Worm (Caenorhabditis elegans): Measurements from ENCODE around the gene nas-31.

Gene nas-31

ce11 chrV:10921747-10922146 is at the start of gene nas-31:
TSS of gene nas-31 (minus strand) at chrV:10921847.
- TF ChIP-seq ztf-4 (tag; optimal IDR thresholded peaks at IDR 0.05) (no peak), ZK546.5 (tag; optimal IDR thresholded peaks at IDR 0.05) (no peak), sem-4 (tag; optimal IDR thresholded peaks at IDR 0.05) (no peak), ama-1 (optimal IDR thresholded peaks at IDR 0.05) (no peak), sma-3 (GFP tag; optimal IDR thresholded peaks at IDR 0.05) (no peak), peb-1 (tag; optimal IDR thresholded peaks at IDR 0.05) (no peak), nhr-21 (tag; optimal IDR thresholded peaks at IDR 0.05) (no peak), mbf-1 (tag; optimal IDR thresholded peaks at IDR 0.05) (no peak), nhr-129 (tag; optimal IDR thresholded peaks at IDR 0.05) (no peak), unc-39 (tag; optimal IDR thresholded peaks at IDR 0.05) (no peak), skn-1 (tag; optimal IDR thresholded peaks at IDR 0.05) (no peak), lin-11 (tag; optimal IDR thresholded peaks at IDR 0.05) (no peak), ceh-16 (tag; optimal IDR thresholded peaks at IDR 0.05) (no peak), nhr-77 (tag; optimal IDR thresholded peaks at IDR 0.05) (no peak)

DNA sequence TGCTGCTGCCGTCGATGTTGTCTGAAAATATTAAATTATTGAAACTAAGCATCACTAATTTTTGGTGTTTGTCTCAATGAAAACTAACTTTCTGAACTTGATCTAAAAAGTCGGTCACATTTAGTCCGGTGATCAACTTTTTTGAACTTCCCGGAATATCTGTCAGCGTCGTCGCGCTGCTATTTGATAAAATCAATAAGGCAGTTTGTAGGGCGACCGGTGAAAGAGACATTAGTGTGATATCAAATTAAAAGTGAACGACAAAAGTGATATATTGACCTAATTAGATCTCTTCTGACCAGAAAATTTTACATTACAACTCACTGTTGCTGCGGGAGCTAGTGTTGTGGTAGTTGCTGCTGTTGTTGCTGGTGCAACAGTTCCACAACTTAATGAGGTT is 49.3 kb upstream of the nas-31 start:
- no peak for TF ChIP-seq ztf-11 (tag; optimal IDR thresholded peaks at IDR 0.05)
- no peak for TF ChIP-seq mab-5 (tag; optimal IDR thresholded peaks at IDR 0.05)
- no peak for TF ChIP-seq egl-27 (tag; optimal IDR thresholded peaks at IDR 0.05)
- TF ChIP-seq zag-1 (tag; optimal IDR thresholded peaks at IDR 0.05) = no peak
- TF ChIP-seq nhr-25 (tag; optimal IDR thresholded peaks at IDR 0.05) = no peak
- TF ChIP-seq dmd-4 (tag; optimal IDR thresholded peaks at IDR 0.05) = no peak
- TF ChIP-seq lin-13 (GFP tag; optimal IDR thresholded peaks at IDR 0.05) = no peak
- no peak for TF ChIP-seq C34F6.9 (tag; optimal IDR thresholded peaks at IDR 0.05)
- no peak for TF ChIP-seq unc-62 (GFP tag; optimal IDR thresholded peaks at IDR 0.05)
- TF ChIP-seq Y55F3AM.14 (GFP tag; optimal IDR thresholded peaks at IDR 0.05) = no peak
- no peak for TF ChIP-seq crh-2 (tag; optimal IDR thresholded peaks at IDR 0.05)
- no peak for TF ChIP-seq elt-3 (tag; optimal IDR thresholded peaks at IDR 0.05)
- no peak for TF ChIP-seq ama-1 (optimal IDR thresholded peaks at IDR 0.05)
- no peak for TF ChIP-seq fos-1 (tag; optimal IDR thresholded peaks at IDR 0.05)
- TF ChIP-seq mbf-1 (tag; optimal IDR thresholded peaks at IDR 0.05) = no peak
- no peak for TF ChIP-seq nhr-77 (tag; optimal IDR thresholded peaks at IDR 0.05)
- TF ChIP-seq sma-9 (GFP tag; optimal IDR thresholded peaks at IDR 0.05) = no peak
- TF ChIP-seq sma-9 (tag; optimal IDR thresholded peaks at IDR 0.05) = no peak
- no peak for TF ChIP-seq sma-3 (GFP tag; optimal IDR thresholded peaks at IDR 0.05)
- no peak for TF ChIP-seq sem-4 (tag; optimal IDR thresholded peaks at IDR 0.05)

DNA sequence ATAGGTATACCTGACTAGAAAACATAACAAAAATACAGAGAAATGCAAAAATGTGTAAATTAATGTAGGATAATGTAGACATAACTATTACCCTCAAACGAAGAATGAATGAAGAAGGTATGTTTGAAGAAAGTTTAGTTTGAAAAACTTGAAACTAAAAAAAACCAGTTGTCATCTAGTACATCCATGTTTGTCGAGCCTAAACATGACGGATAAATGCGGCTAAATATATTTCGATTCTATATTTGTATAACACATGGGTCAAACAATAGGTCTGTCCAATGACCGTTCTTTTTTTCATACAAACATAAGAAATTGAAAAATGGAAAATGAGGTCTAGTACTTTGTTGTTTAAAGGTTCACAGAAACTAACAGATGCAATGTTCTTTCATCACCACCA is 48.4 kb upstream of the nas-31 start, which contains the start of gene F17C11.22:
TSS of gene F17C11.22 (minus strand) at position 101 of the 400 bp plus-strand sequence.
- TF ChIP-seq nhr-12 (tag; optimal IDR thresholded peaks at IDR 0.05) (no peak), nhr-21 (tag; optimal IDR thresholded peaks at IDR 0.05) (no peak), fos-1 (tag; optimal IDR thresholded peaks at IDR 0.05) (no peak), ZK546.5 (tag; optimal IDR thresholded peaks at IDR 0.05) (no peak), blmp-1 (tag; optimal IDR thresholded peaks at IDR 0.05; ENCODE audit: insufficient read depth) (no peak), F13H6.1 (tag; optimal IDR thresholded peaks at IDR 0.05) (no peak), mab-5 (tag; optimal IDR thresholded peaks at IDR 0.05) (no peak)

- TF ChIP-seq elt-3 (tag; optimal IDR thresholded peaks at IDR 0.05) = no peak
- no peak for TF ChIP-seq blmp-1 (tag; optimal IDR thresholded peaks at IDR 0.05; ENCODE audit: insufficient read depth)
- TF ChIP-seq zag-1 (tag; optimal IDR thresholded peaks at IDR 0.05) = no peak
- no peak for TF ChIP-seq sem-4 (tag; optimal IDR thresholded peaks at IDR 0.05)
- no peak for TF ChIP-seq elt-1 (tag; optimal IDR thresholded peaks at IDR 0.05)
- TF ChIP-seq ZK546.5 (tag; optimal IDR thresholded peaks at IDR 0.05) = no peak
- no peak for TF ChIP-seq peb-1 (tag; optimal IDR thresholded peaks at IDR 0.05)
- no peak for TF ChIP-seq lsy-2 (tag; optimal IDR thresholded peaks at IDR 0.05)
- no peak for TF ChIP-seq ztf-11 (tag; optimal IDR thresholded peaks at IDR 0.05)
- no peak for TF ChIP-seq fos-1 (tag; optimal IDR thresholded peaks at IDR 0.05)
- TF ChIP-seq gmeb-1 (tag; optimal IDR thresholded peaks at IDR 0.05) = no peak
- no peak for TF ChIP-seq nhr-129 (tag; optimal IDR thresholded peaks at IDR 0.05)
- TF ChIP-seq unc-62 (GFP tag; optimal IDR thresholded peaks at IDR 0.05) = no peak
- no peak for TF ChIP-seq sma-3 (GFP tag; optimal IDR thresholded peaks at IDR 0.05)
- TF ChIP-seq sma-9 (GFP tag; optimal IDR thresholded peaks at IDR 0.05) = no peak
- TF ChIP-seq sma-9 (tag; optimal IDR thresholded peaks at IDR 0.05) = no peak
Observed at ce11 chrV:10967594-10968273, 46.1 kb upstream of the nas-31 start.

All from whole organism, L2 larva.